Worm (Caenorhabditis elegans) whole organism, L2 larva: Measurements from ENCODE around the gene clc-7.

ENCODE experiments used
- C34F6.9 ChIP-seq: fragments of 150-350 bp; optimal IDR thresholded peaks from 2 replicates; lab custom pipeline; 2014; ENCODE audit warnings: missing biosample characterization, missing genetic modification characterization
- F13H6.1 ChIP-seq: sonication (generic microtip); optimal IDR thresholded peaks from 2 replicates; lab custom pipeline; 2016; ENCODE audit warnings: missing genetic modification characterization, missing compliant biosample characterization
- R02D3.7 ChIP-seq: fragments of 150-350 bp; optimal IDR thresholded peaks from 2 replicates; lab custom pipeline; 2014; ENCODE audit warnings: missing biosample characterization, missing genetic modification characterization
- ZK546.5 ChIP-seq: sonication (generic microtip); optimal IDR thresholded peaks from 2 replicates; lab custom pipeline; 2017; ENCODE audit warnings: missing biosample characterization, missing genetic modification characterization
- alr-1 ChIP-seq: fragments of 150-350 bp; optimal IDR thresholded peaks from 2 replicates; lab custom pipeline; 2014; ENCODE audit warnings: missing biosample characterization, missing genetic modification characterization
- aly-2 ChIP-seq: fragments of 150-350 bp; optimal IDR thresholded peaks from 2 replicates; lab custom pipeline; 2014; ENCODE audit warnings: missing biosample characterization, missing genetic modification characterization
- ama-1 ChIP-seq: fragments of 150-350 bp; optimal IDR thresholded peaks from 2 replicates; lab custom pipeline; 2018; ENCODE audit warnings: inconsistent platforms
- blmp-1 ChIP-seq: sonication (generic microtip); optimal IDR thresholded peaks from 2 replicates; lab custom pipeline; 2017; ENCODE audit warnings: missing genetic modification characterization, mild to moderate bottlenecking, missing compliant biosample characterization, antibody characterized with exemption, moderate library complexity; ENCODE audit not compliant: insufficient read depth
- ceh-82 ChIP-seq: fragments of 150-350 bp; optimal IDR thresholded peaks from 2 replicates; lab custom pipeline; 2014; ENCODE audit warnings: missing biosample characterization, missing genetic modification characterization
- crh-2 ChIP-seq: sonication (generic microtip); optimal IDR thresholded peaks from 2 replicates; lab custom pipeline; 2017; ENCODE audit warnings: missing biosample characterization, missing genetic modification characterization
- elt-1 ChIP-seq: fragments of 150-350 bp; optimal IDR thresholded peaks from 2 replicates; lab custom pipeline; 2014; ENCODE audit warnings: missing biosample characterization, missing genetic modification characterization
- elt-3 ChIP-seq: sonication (generic microtip); optimal IDR thresholded peaks from 2 replicates; lab custom pipeline; 2017; ENCODE audit warnings: missing biosample characterization, missing genetic modification characterization
- fos-1 ChIP-seq: fragments of 150-350 bp; optimal IDR thresholded peaks from 2 replicates; lab custom pipeline; 2014; ENCODE audit warnings: missing biosample characterization, missing genetic modification characterization
- gmeb-1 ChIP-seq: fragments of 150-350 bp; optimal IDR thresholded peaks from 2 replicates; lab custom pipeline; 2014; ENCODE audit warnings: missing biosample characterization, missing genetic modification characterization
- lin-11 ChIP-seq: fragments of 150-350 bp; sonication (generic microtip); optimal IDR thresholded peaks from 2 replicates; lab custom pipeline; 2014; ENCODE audit warnings: missing biosample characterization, missing genetic modification characterization, inconsistent platforms, mixed read lengths
- lin-13 ChIP-seq: fragments of 150-350 bp; optimal IDR thresholded peaks from 2 replicates; lab custom pipeline; 2014; ENCODE audit warnings: missing biosample characterization, missing genetic modification reagents, missing genetic modification characterization
- lsy-2 ChIP-seq, 2 experiments: fragments of 150-350 bp in 1 of 2; sonication (generic microtip) in 1 of 2; optimal IDR thresholded peaks; 2 replicates each; lab custom pipeline; 2014 to 2017; ENCODE audit warnings: missing biosample characterization in 2 of 2, missing genetic modification characterization in 2 of 2
- mab-5 ChIP-seq: fragments of 150-350 bp; optimal IDR thresholded peaks from 2 replicates; lab custom pipeline; 2014; ENCODE audit warnings: missing biosample characterization, missing genetic modification characterization
- mdl-1 ChIP-seq, 2 experiments: fragments of 150-350 bp in 1 of 2; sonication (generic microtip) in 1 of 2; optimal IDR thresholded peaks; 2 replicates each; lab custom pipeline; 2017; ENCODE audit warnings: missing biosample characterization in 2 of 2, missing genetic modification characterization in 2 of 2
- nhr-10 ChIP-seq: sonication (generic microtip); optimal IDR thresholded peaks from 2 replicates; lab custom pipeline; 2017; ENCODE audit warnings: missing biosample characterization, missing genetic modification characterization
- nhr-12 ChIP-seq: fragments of 150-350 bp; optimal IDR thresholded peaks from 2 replicates; lab custom pipeline; 2014; ENCODE audit warnings: missing biosample characterization, missing genetic modification characterization
- nhr-129 ChIP-seq: fragments of 150-350 bp; optimal IDR thresholded peaks from 2 replicates; lab custom pipeline; 2014; ENCODE audit warnings: missing biosample characterization, missing genetic modification characterization
- nhr-21 ChIP-seq: fragments of 150-350 bp; optimal IDR thresholded peaks from 2 replicates; lab custom pipeline; 2014; ENCODE audit warnings: missing biosample characterization, missing genetic modification characterization
- nhr-6 ChIP-seq: fragments of 150-350 bp; optimal IDR thresholded peaks from 2 replicates; lab custom pipeline; 2014; ENCODE audit warnings: missing biosample characterization, missing genetic modification characterization
- nhr-77 ChIP-seq: fragments of 150-350 bp; optimal IDR thresholded peaks from 2 replicates; lab custom pipeline; 2014; ENCODE audit warnings: missing biosample characterization, missing genetic modification characterization
- peb-1 ChIP-seq: fragments of 150-350 bp; optimal IDR thresholded peaks from 2 replicates; lab custom pipeline; 2014; ENCODE audit warnings: missing biosample characterization, missing genetic modification characterization
- sem-4 ChIP-seq: fragments of 150-350 bp; optimal IDR thresholded peaks from 2 replicates; lab custom pipeline; 2014; ENCODE audit warnings: missing biosample characterization, missing genetic modification reagents, missing genetic modification characterization
- skn-1 ChIP-seq: sonication (generic microtip); optimal IDR thresholded peaks from 2 replicates; lab custom pipeline; 2017; ENCODE audit warnings: missing biosample characterization, missing genetic modification characterization
- sma-9 ChIP-seq, 2 experiments: fragments of 150-350 bp in 1 of 2; sonication (generic microtip) in 1 of 2; optimal IDR thresholded peaks; 2 replicates each; lab custom pipeline; 2014 to 2016; ENCODE audit warnings: missing genetic modification characterization in 2 of 2, mild to moderate bottlenecking in 1 of 2, missing biosample characterization in 1 of 2, missing compliant biosample characterization in 1 of 2, missing genetic modification reagents in 1 of 2, moderate library complexity in 1 of 2
- snpc-4 ChIP-seq: fragments of 150-350 bp; optimal IDR thresholded peaks from 2 replicates; lab custom pipeline; 2014; ENCODE audit warnings: missing biosample characterization, missing genetic modification characterization
- unc-39 ChIP-seq: fragments of 150-350 bp; optimal IDR thresholded peaks from 2 replicates; lab custom pipeline; 2014; ENCODE audit warnings: missing biosample characterization, missing genetic modification characterization
- unc-55 ChIP-seq: fragments of 150-350 bp; sonication (generic microtip); optimal IDR thresholded peaks from 3 replicates; lab custom pipeline; 2014; ENCODE audit warnings: missing biosample characterization, missing genetic modification reagents, missing genetic modification characterization
- unc-62 ChIP-seq: fragments of 150-350 bp; optimal IDR thresholded peaks from 2 replicates; lab custom pipeline; 2014; ENCODE audit warnings: missing biosample characterization, missing genetic modification reagents, missing genetic modification characterization
- zag-1 ChIP-seq: fragments of 150-350 bp; optimal IDR thresholded peaks from 2 replicates; lab custom pipeline; 2014; ENCODE audit warnings: missing biosample characterization, missing genetic modification characterization
- ztf-1 ChIP-seq: fragments of 200-800 bp; sonication (Bioruptor generic); conservative IDR thresholded peaks from 2 replicates; pipeline ENCODE4 v1.3.6; 2022; ENCODE audit warnings: missing genetic modification characterization, missing compliant biosample characterization
- ztf-11 ChIP-seq: sonication (generic microtip); optimal IDR thresholded peaks from 2 replicates; lab custom pipeline; 2017; ENCODE audit warnings: missing biosample characterization, missing genetic modification characterization

The clc-7 gene

ce11 chrX:5085465-5085864, 17.6 kb downstream of the clc-7 start (continued):
- TF ChIP-seq nhr-12 (tag; lab: Kevin White, UChicago) (no peak), ceh-82 (tag; lab: Kevin White, UChicago) (no peak), alr-1 (no peak), zag-1 (peak; percentile 55), blmp-1 (tag; lab: Kevin White, UChicago) (peak; percentile 22), unc-39 (tag; lab: Kevin White, UChicago) (no peak), unc-62 (peak; percentile 26), lin-13 (GFP tag; lab: Kevin White, UChicago) (peak; percentile 83), fos-1 (tag; lab: Kevin White, UChicago) (peak; percentile 91), peb-1 (tag; lab: Kevin White, UChicago) (no peak), lsy-2 (tag; optimal IDR thresholded peaks at IDR 0.05; lab: Kevin White, UChicago) (peak; percentile 67 to 70), gmeb-1 (peak; percentile 60), R02D3.7 (tag; lab: Kevin White, UChicago) (no peak), nhr-77 (tag; lab: Kevin White, UChicago) (no peak), elt-3 (no peak), snpc-4 (tag; lab: Kevin White, UChicago) (peak; percentile 23), ama-1 (no peak), sem-4 (tag; lab: Kevin White, UChicago) (peak; percentile 64), mab-5 (tag; lab: Kevin White, UChicago) (peak; percentile 45)

DNA sequence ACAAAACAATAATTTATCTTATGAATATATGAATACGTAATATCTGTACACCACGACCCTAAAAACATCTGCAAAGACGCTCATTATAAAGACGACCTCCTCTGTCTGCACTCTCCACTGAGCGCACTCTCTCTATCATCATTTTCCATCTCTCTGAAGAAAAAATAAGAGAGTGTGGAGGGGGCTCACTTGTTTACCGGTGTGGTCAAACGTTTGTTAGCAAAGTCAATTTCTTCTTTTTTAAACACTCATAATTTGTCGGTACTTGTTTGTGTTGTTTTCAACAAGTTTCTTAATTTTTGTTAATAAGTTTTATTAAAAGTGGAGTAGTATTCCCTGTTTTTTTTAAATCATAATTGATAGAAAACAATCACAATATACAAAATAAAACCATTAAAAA, 18.3 kb downstream of the clc-7 start:
- TF ChIP-seq zag-1 (peak; percentile 3), C34F6.9 (tag; lab: Kevin White, UChicago) (peak; percentile 2), nhr-129 (tag; lab: Kevin White, UChicago) (peak; percentile 35), crh-2 (peak; percentile 26), aly-2 (no peak)

DNA sequence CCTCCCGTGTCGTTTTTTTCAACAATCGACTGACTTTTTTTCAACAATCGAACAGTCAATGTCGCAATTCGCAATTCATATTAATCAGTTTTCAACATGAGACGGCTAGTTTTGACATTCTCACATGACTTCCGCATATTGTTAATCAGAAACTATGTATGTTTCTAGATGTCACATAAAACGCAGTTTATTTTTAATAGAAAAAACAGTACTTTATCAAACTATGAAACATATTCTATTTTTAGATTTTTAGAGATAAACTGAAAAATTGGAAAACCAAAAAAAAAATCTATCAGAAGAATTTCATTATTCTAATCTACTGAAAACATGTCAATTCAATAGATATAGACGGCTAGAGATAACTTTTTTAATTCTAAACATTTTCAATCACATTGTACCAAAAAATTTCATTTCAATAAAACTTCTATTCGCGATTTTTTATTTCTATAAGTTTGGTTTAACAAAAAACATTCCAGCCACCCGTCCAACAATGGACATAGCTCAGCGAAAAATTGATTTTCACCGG, 19.5 kb downstream of the clc-7 start, which contains the start of gene pnk-4:
TSS of gene pnk-4 (plus strand) at position 476 of the 526 bp plus-strand sequence.
- no peak for TF ChIP-seq nhr-77 (tag; lab: Kevin White, UChicago)
- TF ChIP-seq unc-55 (GFP tag; lab: Kevin White, UChicago) = no peak
- no peak for TF ChIP-seq mdl-1 (tag; optimal IDR thresholded peaks at IDR 0.05; lab: Kevin White, UChicago)
- no peak for TF ChIP-seq unc-62
- no peak for TF ChIP-seq nhr-21 (tag; lab: Kevin White, UChicago)
- no peak for TF ChIP-seq sem-4 (tag; lab: Kevin White, UChicago)
- TF ChIP-seq lin-11 (tag; lab: Kevin White, UChicago) = no peak
- no peak for TF ChIP-seq gmeb-1
- TF ChIP-seq sma-9 (GFP tag; optimal IDR thresholded peaks at IDR 0.05; lab: Kevin White, UChicago) = no peak
- TF ChIP-seq sma-9 (tag; optimal IDR thresholded peaks at IDR 0.05; lab: Kevin White, UChicago) = no peak
- TF ChIP-seq R02D3.7 (tag; lab: Kevin White, UChicago) = no peak
- no peak for TF ChIP-seq ztf-1 (GFP tag; lab: Robert Waterston, UW)
- TF ChIP-seq nhr-6 (tag; lab: Kevin White, UChicago) = no peak
- TF ChIP-seq nhr-10 (tag; lab: Kevin White, UChicago) = no peak
- no peak for TF ChIP-seq skn-1
- TF ChIP-seq zag-1 = no peak
- TF ChIP-seq elt-1 (tag; lab: Kevin White, UChicago) = no peak
- TF ChIP-seq elt-3 = no peak
- TF ChIP-seq ama-1 = no peak
- no peak for TF ChIP-seq F13H6.1 (tag; lab: Kevin White, UChicago)
- no peak for TF ChIP-seq nhr-12 (tag; lab: Kevin White, UChicago)

- TF ChIP-seq ztf-11 (tag; lab: Kevin White, UChicago) (no peak), lsy-2 (tag; optimal IDR thresholded peaks at IDR 0.05; lab: Kevin White, UChicago) (no peak), ZK546.5 (tag; lab: Kevin White, UChicago) (no peak), ceh-82 (tag; lab: Kevin White, UChicago) (no peak)
Observed at ce11 chrX:5093997-5094396, 26.1 kb downstream of the clc-7 start.
